Fruit fly (Drosophila melanogaster): ENCODE data around the gene CG6678.

CG6678 gene

DNA sequence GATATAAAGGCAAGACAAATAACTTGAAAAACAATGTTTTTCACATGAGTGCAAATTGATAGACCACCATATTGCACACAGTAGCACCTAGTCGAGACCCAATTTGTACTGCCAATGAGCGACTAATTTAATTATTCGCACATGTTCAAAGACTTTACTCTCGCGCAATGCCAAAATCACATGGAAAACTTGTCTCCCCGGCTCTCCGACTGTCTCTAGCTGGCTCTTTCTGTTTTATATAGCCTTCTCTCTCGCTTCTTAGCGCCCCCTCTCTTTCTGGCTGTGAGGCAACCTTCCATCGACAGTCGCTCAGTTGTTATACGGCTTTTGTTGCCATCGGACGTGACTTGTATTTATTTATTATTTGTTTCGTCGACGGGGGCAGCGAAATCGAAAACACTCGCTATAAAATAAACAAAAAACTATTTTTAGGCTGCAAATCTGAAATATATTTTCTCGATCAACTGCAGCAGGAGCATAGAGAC lies 11.8 kb upstream of the CG6678 start, which contains the start of gene CG6656 (continued):
- TF ChIP-seq ewg (GFP tag; optimal IDR thresholded peaks at IDR 0.05) (no peak), Spps (tag; optimal IDR thresholded peaks at IDR 0.05) (no peak), Bdp1 (GFP tag; optimal IDR thresholded peaks at IDR 0.05) (no peak), Elba2 (GFP tag; optimal IDR thresholded peaks at IDR 0.05) (no peak), CG13287 (GFP tag; IDR thresholded peaks at IDR 0.05; ENCODE audit: partially characterized antibody) (peak; percentile 33; the same call in 1 of the 2 replicates), CG6813 (GFP tag; optimal IDR thresholded peaks at IDR 0.05) (peak; percentile 1), YL-1 (GFP tag; optimal IDR thresholded peaks at IDR 0.05) (no peak), CG12236 (GFP tag; optimal IDR thresholded peaks at IDR 0.05) (no peak), kah (GFP tag; optimal IDR thresholded peaks at IDR 0.05) (no peak), CrebB (tag; optimal IDR thresholded peaks at IDR 0.05) (peak; percentile 8), gcm2 (GFP tag; optimal IDR thresholded peaks at IDR 0.05) (no peak), CG1832 (GFP tag; optimal IDR thresholded peaks at IDR 0.05) (peak; percentile 83), CG11456 (GFP tag; IDR thresholded peaks at IDR 0.05) (no peak), CG6254 (GFP tag; optimal IDR thresholded peaks at IDR 0.05) (no peak), CG10267 (tag; optimal IDR thresholded peaks at IDR 0.05) (peak; percentile 6), CG15269 (tag; optimal IDR thresholded peaks at IDR 0.05) (no peak), Poxn (GFP tag; IDR thresholded peaks at IDR 0.05) (no peak), Dll (GFP tag; IDR thresholded peaks at IDR 0.05; ENCODE audit: partially characterized antibody) (0 out of 4 replicates have a peak, but pooled peaks have one; percentile 8), sr (GFP tag; IDR thresholded peaks at IDR 0.05) (peak; percentile 70; the same call in 2 of the 3 replicates), CG6791 (GFP tag; IDR thresholded peaks at IDR 0.05; ENCODE audit: partially characterized antibody) (no peak), chinmo (GFP tag; IDR thresholded peaks at IDR 0.05; ENCODE audit: partially characterized antibody) (0 out of 4 replicates have a peak, but pooled peaks have one; percentile 43), Xbp1 (GFP tag; optimal IDR thresholded peaks at IDR 0.05) (no peak), CHES-1-like (GFP tag; optimal IDR thresholded peaks at IDR 0.05) (no peak), bsh (GFP tag; optimal IDR thresholded peaks at IDR 0.05) (peak in 1 of 2 experiments; percentile 1), CG18619 (GFP tag; optimal IDR thresholded peaks at IDR 0.05) (peak; percentile 5), CG8290 (GFP tag; optimal IDR thresholded peaks at IDR 0.05) (no peak), CG8290 (tag; optimal IDR thresholded peaks at IDR 0.05) (peak in 1 of 2 experiments; percentile 46), ind (GFP tag; optimal IDR thresholded peaks at IDR 0.05) (no peak), ttk (GFP tag; IDR thresholded peaks at IDR 0.05) (no peak), H15 (GFP tag; IDR thresholded peaks at IDR 0.05) (no peak), Deaf1 (tag; optimal IDR thresholded peaks at IDR 0.05) (no peak), ranshi (GFP tag; IDR thresholded peaks at IDR 0.05) (no peak), disco-r (GFP tag; optimal IDR thresholded peaks at IDR 0.05) (no peak), Neu2 (GFP tag; optimal IDR thresholded peaks at IDR 0.05; ENCODE audit: borderline replicate concordance) (no peak), CG8089 (GFP tag; optimal IDR thresholded peaks at IDR 0.05) (no peak), vnd (GFP tag; IDR thresholded peaks at IDR 0.05; ENCODE audit: partially characterized antibody) (no peak), lola (GFP tag; optimal IDR thresholded peaks at IDR 0.05) (no peak), Hmr (GFP tag; optimal IDR thresholded peaks at IDR 0.05) (no peak), exex (tag; optimal IDR thresholded peaks at IDR 0.05) (no peak), CG14014 (GFP tag; IDR thresholded peaks at IDR 0.05) (no peak), CG13123 (GFP tag; optimal IDR thresholded peaks at IDR 0.05) (no peak), gce (GFP tag; IDR thresholded peaks at IDR 0.05) (no peak), NK7.1 (GFP tag; optimal IDR thresholded peaks at IDR 0.05) (no peak), Fer3 (tag; optimal IDR thresholded peaks at IDR 0.05) (no peak), CG9817 (tag; optimal IDR thresholded peaks at IDR 0.05) (no peak), pita (GFP tag; optimal IDR thresholded peaks at IDR 0.05) (no peak), bab2 (GFP tag; optimal IDR thresholded peaks at IDR 0.05) (no peak), hkb (optimal IDR thresholded peaks at IDR 0.05) (no peak), hkb (GFP tag; IDR thresholded peaks at IDR 0.05) (no peak), jumu (GFP tag; optimal IDR thresholded peaks at IDR 0.05) (no peak), Sry-δ (GFP tag; optimal IDR thresholded peaks at IDR 0.05) (no peak)
